Worm (Caenorhabditis elegans) whole organism, L2 larva: ENCODE measurements around the gene mig-22.

Experiments
- C34F6.9 ChIP-seq: fragments of 150-350 bp; optimal IDR thresholded peaks from 2 replicates; lab custom pipeline; 2014; ENCODE audit warnings: missing biosample characterization, missing genetic modification characterization
- F13H6.1 ChIP-seq: sonication (generic microtip); optimal IDR thresholded peaks from 2 replicates; lab custom pipeline; 2016; ENCODE audit warnings: missing genetic modification characterization, missing compliant biosample characterization
- R02D3.7 ChIP-seq: fragments of 150-350 bp; optimal IDR thresholded peaks from 2 replicates; lab custom pipeline; 2014; ENCODE audit warnings: missing biosample characterization, missing genetic modification characterization
- Y55F3AM.14 ChIP-seq: fragments of 200-800 bp; sonication (Bioruptor generic); optimal IDR thresholded peaks from 2 replicates; lab custom pipeline; 2018; ENCODE audit warnings: mild to moderate bottlenecking, missing genetic modification characterization, missing compliant biosample characterization
- ZK546.5 ChIP-seq: sonication (generic microtip); optimal IDR thresholded peaks from 2 replicates; lab custom pipeline; 2017; ENCODE audit warnings: missing biosample characterization, missing genetic modification characterization
- alr-1 ChIP-seq: fragments of 150-350 bp; optimal IDR thresholded peaks from 2 replicates; lab custom pipeline; 2014; ENCODE audit warnings: missing biosample characterization, missing genetic modification characterization
- aly-2 ChIP-seq: fragments of 150-350 bp; optimal IDR thresholded peaks from 2 replicates; lab custom pipeline; 2014; ENCODE audit warnings: missing biosample characterization, missing genetic modification characterization
- ama-1 ChIP-seq: fragments of 150-350 bp; optimal IDR thresholded peaks from 2 replicates; lab custom pipeline; 2018; ENCODE audit warnings: inconsistent platforms
- blmp-1 ChIP-seq: sonication (generic microtip); optimal IDR thresholded peaks from 2 replicates; lab custom pipeline; 2017; ENCODE audit warnings: missing genetic modification characterization, mild to moderate bottlenecking, missing compliant biosample characterization, antibody characterized with exemption, moderate library complexity; ENCODE audit not compliant: insufficient read depth
- ceh-16 ChIP-seq: fragments of 150-350 bp; optimal IDR thresholded peaks from 2 replicates; lab custom pipeline; 2014; ENCODE audit warnings: missing biosample characterization, missing genetic modification characterization
- ceh-82 ChIP-seq: fragments of 150-350 bp; optimal IDR thresholded peaks from 2 replicates; lab custom pipeline; 2014; ENCODE audit warnings: missing biosample characterization, missing genetic modification characterization
- crh-2 ChIP-seq: sonication (generic microtip); optimal IDR thresholded peaks from 2 replicates; lab custom pipeline; 2017; ENCODE audit warnings: missing biosample characterization, missing genetic modification characterization
- dmd-4 ChIP-seq: sonication (generic microtip); optimal IDR thresholded peaks from 2 replicates; lab custom pipeline; 2017; ENCODE audit warnings: missing biosample characterization, missing genetic modification characterization
- egl-27 ChIP-seq: sonication (generic microtip); optimal IDR thresholded peaks from 3 replicates; lab custom pipeline; 2017; ENCODE audit warnings: missing biosample characterization, missing genetic modification reagents, missing genetic modification characterization
- elt-1 ChIP-seq: fragments of 150-350 bp; optimal IDR thresholded peaks from 2 replicates; lab custom pipeline; 2014; ENCODE audit warnings: missing biosample characterization, missing genetic modification characterization
- elt-3 ChIP-seq: sonication (generic microtip); optimal IDR thresholded peaks from 2 replicates; lab custom pipeline; 2017; ENCODE audit warnings: missing biosample characterization, missing genetic modification characterization
- fos-1 ChIP-seq: fragments of 150-350 bp; optimal IDR thresholded peaks from 2 replicates; lab custom pipeline; 2014; ENCODE audit warnings: missing biosample characterization, missing genetic modification characterization
- gmeb-1 ChIP-seq: fragments of 150-350 bp; optimal IDR thresholded peaks from 2 replicates; lab custom pipeline; 2014; ENCODE audit warnings: missing biosample characterization, missing genetic modification characterization
- lin-11 ChIP-seq: fragments of 150-350 bp; sonication (generic microtip); optimal IDR thresholded peaks from 2 replicates; lab custom pipeline; 2014; ENCODE audit warnings: missing biosample characterization, missing genetic modification characterization, inconsistent platforms, mixed read lengths
- lin-13 ChIP-seq: fragments of 150-350 bp; optimal IDR thresholded peaks from 2 replicates; lab custom pipeline; 2014; ENCODE audit warnings: missing biosample characterization, missing genetic modification reagents, missing genetic modification characterization
- lin-39 ChIP-seq: fragments of 150-350 bp; optimal IDR thresholded peaks from 2 replicates; lab custom pipeline; 2014; ENCODE audit warnings: missing biosample characterization, missing genetic modification reagents, missing genetic modification characterization
- lsy-2 ChIP-seq, 2 experiments: fragments of 150-350 bp in 1 of 2; sonication (generic microtip) in 1 of 2; optimal IDR thresholded peaks; 2 replicates each; lab custom pipeline; 2014 to 2017; ENCODE audit warnings: missing biosample characterization in 2 of 2, missing genetic modification characterization in 2 of 2
- mab-5 ChIP-seq: fragments of 150-350 bp; optimal IDR thresholded peaks from 2 replicates; lab custom pipeline; 2014; ENCODE audit warnings: missing biosample characterization, missing genetic modification characterization
- mbf-1 ChIP-seq: sonication (generic microtip); optimal IDR thresholded peaks from 2 replicates; lab custom pipeline; 2017; ENCODE audit warnings: missing biosample characterization, missing genetic modification characterization
- mdl-1 ChIP-seq, 2 experiments: fragments of 150-350 bp in 1 of 2; sonication (generic microtip) in 1 of 2; optimal IDR thresholded peaks; 2 replicates each; lab custom pipeline; 2017; ENCODE audit warnings: missing biosample characterization in 2 of 2, missing genetic modification characterization in 2 of 2
- nhr-10 ChIP-seq: sonication (generic microtip); optimal IDR thresholded peaks from 2 replicates; lab custom pipeline; 2017; ENCODE audit warnings: missing biosample characterization, missing genetic modification characterization
- nhr-11 ChIP-seq: fragments of 150-350 bp; optimal IDR thresholded peaks from 2 replicates; lab custom pipeline; 2014; ENCODE audit warnings: missing biosample characterization, missing genetic modification characterization
- nhr-12 ChIP-seq: fragments of 150-350 bp; optimal IDR thresholded peaks from 2 replicates; lab custom pipeline; 2014; ENCODE audit warnings: missing biosample characterization, missing genetic modification characterization
- nhr-129 ChIP-seq: fragments of 150-350 bp; optimal IDR thresholded peaks from 2 replicates; lab custom pipeline; 2014; ENCODE audit warnings: missing biosample characterization, missing genetic modification characterization
- nhr-21 ChIP-seq: fragments of 150-350 bp; optimal IDR thresholded peaks from 2 replicates; lab custom pipeline; 2014; ENCODE audit warnings: missing biosample characterization, missing genetic modification characterization
- nhr-23 ChIP-seq: fragments of 150-350 bp; optimal IDR thresholded peaks from 2 replicates; lab custom pipeline; 2014; ENCODE audit warnings: missing biosample characterization, missing genetic modification reagents, missing genetic modification characterization
- nhr-237 ChIP-seq: fragments of 150-350 bp; optimal IDR thresholded peaks from 2 replicates; lab custom pipeline; 2014; ENCODE audit warnings: missing biosample characterization, missing genetic modification characterization
- nhr-25 ChIP-seq: fragments of 150-350 bp; sonication (generic microtip); optimal IDR thresholded peaks from 3 replicates; lab custom pipeline; 2014; ENCODE audit warnings: missing biosample characterization, missing genetic modification characterization
- nhr-6 ChIP-seq: fragments of 150-350 bp; optimal IDR thresholded peaks from 2 replicates; lab custom pipeline; 2014; ENCODE audit warnings: missing biosample characterization, missing genetic modification characterization
- nhr-77 ChIP-seq: fragments of 150-350 bp; optimal IDR thresholded peaks from 2 replicates; lab custom pipeline; 2014; ENCODE audit warnings: missing biosample characterization, missing genetic modification characterization
- peb-1 ChIP-seq: fragments of 150-350 bp; optimal IDR thresholded peaks from 2 replicates; lab custom pipeline; 2014; ENCODE audit warnings: missing biosample characterization, missing genetic modification characterization
- sem-4 ChIP-seq: fragments of 150-350 bp; optimal IDR thresholded peaks from 2 replicates; lab custom pipeline; 2014; ENCODE audit warnings: missing biosample characterization, missing genetic modification reagents, missing genetic modification characterization
- skn-1 ChIP-seq: sonication (generic microtip); optimal IDR thresholded peaks from 2 replicates; lab custom pipeline; 2017; ENCODE audit warnings: missing biosample characterization, missing genetic modification characterization
- sma-3 ChIP-seq: sonication (generic microtip); optimal IDR thresholded peaks from 2 replicates; lab custom pipeline; 2016; ENCODE audit warnings: missing genetic modification reagents, missing genetic modification characterization, missing compliant biosample characterization
- sma-9 ChIP-seq, 2 experiments: fragments of 150-350 bp in 1 of 2; sonication (generic microtip) in 1 of 2; optimal IDR thresholded peaks; 2 replicates each; lab custom pipeline; 2014 to 2016; ENCODE audit warnings: missing genetic modification characterization in 2 of 2, mild to moderate bottlenecking in 1 of 2, missing biosample characterization in 1 of 2, missing compliant biosample characterization in 1 of 2, missing genetic modification reagents in 1 of 2, moderate library complexity in 1 of 2
- snpc-4 ChIP-seq: fragments of 150-350 bp; optimal IDR thresholded peaks from 2 replicates; lab custom pipeline; 2014; ENCODE audit warnings: missing biosample characterization, missing genetic modification characterization
- unc-39 ChIP-seq: fragments of 150-350 bp; optimal IDR thresholded peaks from 2 replicates; lab custom pipeline; 2014; ENCODE audit warnings: missing biosample characterization, missing genetic modification characterization
- unc-55 ChIP-seq: fragments of 150-350 bp; sonication (generic microtip); optimal IDR thresholded peaks from 3 replicates; lab custom pipeline; 2014; ENCODE audit warnings: missing biosample characterization, missing genetic modification reagents, missing genetic modification characterization
- unc-62 ChIP-seq: fragments of 150-350 bp; optimal IDR thresholded peaks from 2 replicates; lab custom pipeline; 2014; ENCODE audit warnings: missing biosample characterization, missing genetic modification reagents, missing genetic modification characterization
- zag-1 ChIP-seq: fragments of 150-350 bp; optimal IDR thresholded peaks from 2 replicates; lab custom pipeline; 2014; ENCODE audit warnings: missing biosample characterization, missing genetic modification characterization
- ztf-1 ChIP-seq: fragments of 200-800 bp; sonication (Bioruptor generic); conservative IDR thresholded peaks from 2 replicates; pipeline ENCODE4 v1.3.6; 2022; ENCODE audit warnings: missing genetic modification characterization, missing compliant biosample characterization
- ztf-11 ChIP-seq: sonication (generic microtip); optimal IDR thresholded peaks from 2 replicates; lab custom pipeline; 2017; ENCODE audit warnings: missing biosample characterization, missing genetic modification characterization
- ztf-4 ChIP-seq: fragments of 150-350 bp; optimal IDR thresholded peaks from 2 replicates; lab custom pipeline; 2014; ENCODE audit warnings: missing biosample characterization, missing genetic modification characterization

mig-22 gene

DNA sequence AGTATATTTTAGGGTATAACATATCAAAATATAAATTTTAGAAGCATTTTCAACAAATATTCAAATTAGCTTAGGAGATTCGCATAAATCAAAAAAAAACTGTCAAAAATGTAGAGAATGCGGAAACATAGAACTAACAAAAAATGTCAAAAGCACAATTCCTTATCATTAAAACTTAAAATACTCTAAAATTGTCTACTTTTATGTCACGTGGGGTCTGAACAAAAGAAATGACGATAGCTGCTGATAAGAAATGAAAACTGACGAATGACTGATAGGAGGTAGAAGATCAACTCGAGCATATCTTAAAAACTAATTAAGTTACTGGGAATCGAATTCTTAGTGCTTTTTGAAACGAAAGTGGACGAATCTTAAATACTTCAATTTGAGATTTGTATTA lies 33.5 kb downstream of the mig-22 start:
- TF ChIP-seq mbf-1 (no peak), nhr-25 (tag; lab: Kevin White, UChicago) (no peak), R02D3.7 (no peak), blmp-1 (no peak), lin-11 (no peak), dmd-4 (no peak), fos-1 (tag; lab: Kevin White, UChicago) (peak; percentile 61), unc-39 (tag; lab: Kevin White, UChicago) (no peak), crh-2 (tag; lab: Kevin White, UChicago) (peak; percentile 43), sma-9 (GFP tag; optimal IDR thresholded peaks at IDR 0.05; lab: Kevin White, UChicago) (peak; percentile 94), sma-9 (tag; optimal IDR thresholded peaks at IDR 0.05; lab: Kevin White, UChicago) (no peak), aly-2 (tag; lab: Kevin White, UChicago) (no peak), gmeb-1 (tag; lab: Kevin White, UChicago) (peak; percentile 57), nhr-21 (no peak), ztf-1 (no peak), ZK546.5 (no peak), ztf-11 (tag; lab: Kevin White, UChicago) (no peak), nhr-10 (tag; lab: Kevin White, UChicago) (no peak), mdl-1 (tag; optimal IDR thresholded peaks at IDR 0.05; lab: Kevin White, UChicago) (peak; percentile 34 to 56), C34F6.9 (tag; lab: Kevin White, UChicago) (no peak), unc-62 (GFP tag; lab: Kevin White, UChicago) (no peak), ztf-4 (tag; lab: Kevin White, UChicago) (no peak)

DNA sequence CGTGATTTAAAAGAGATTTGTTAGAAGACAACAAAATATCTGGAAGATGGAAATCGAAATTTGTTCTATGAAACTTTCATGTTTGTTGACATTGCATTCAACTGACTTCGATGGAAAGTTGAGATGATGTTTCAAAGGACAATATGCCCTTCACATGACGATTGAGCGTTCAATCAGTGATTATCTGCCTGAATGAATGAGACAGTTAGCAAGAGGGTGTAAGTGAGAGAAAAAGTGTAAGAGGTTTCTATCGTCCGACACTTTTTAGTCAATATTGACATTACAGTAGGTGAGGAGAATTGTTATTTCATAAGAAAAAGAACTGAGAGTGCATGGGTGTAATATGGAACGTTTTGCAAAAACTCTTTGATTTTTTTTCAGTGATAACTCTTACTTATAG lies 33.9 kb downstream of the mig-22 start:
- TF ChIP-seq nhr-12 = no peak
- TF ChIP-seq sma-9 (GFP tag; optimal IDR thresholded peaks at IDR 0.05; lab: Kevin White, UChicago) = peak; percentile 76
- TF ChIP-seq sma-9 (tag; optimal IDR thresholded peaks at IDR 0.05; lab: Kevin White, UChicago) = no peak
- TF ChIP-seq sem-4 (tag; lab: Kevin White, UChicago) = no peak
- no peak for TF ChIP-seq nhr-237 (tag; lab: Kevin White, UChicago)
- TF ChIP-seq nhr-6 (tag; lab: Kevin White, UChicago) = peak; percentile 38
- TF ChIP-seq dmd-4 = no peak
- TF ChIP-seq egl-27 (tag; lab: Kevin White, UChicago) = no peak
- TF ChIP-seq unc-62 (GFP tag; lab: Kevin White, UChicago) = no peak
- no peak for TF ChIP-seq snpc-4 (tag; lab: Kevin White, UChicago)
- TF ChIP-seq lin-39 = no peak
- no peak for TF ChIP-seq unc-55
- no peak for TF ChIP-seq nhr-25 (tag; lab: Kevin White, UChicago)
- TF ChIP-seq ama-1 = no peak
- no peak for TF ChIP-seq unc-39 (tag; lab: Kevin White, UChicago)
- TF ChIP-seq crh-2 (tag; lab: Kevin White, UChicago) = peak; percentile 34
- TF ChIP-seq lsy-2 (tag; optimal IDR thresholded peaks at IDR 0.05; lab: Kevin White, UChicago) = peak in 1 of 2 experiments; percentile 15
- TF ChIP-seq nhr-11 (tag; lab: Kevin White, UChicago) = no peak
- no peak for TF ChIP-seq mdl-1 (tag; optimal IDR thresholded peaks at IDR 0.05; lab: Kevin White, UChicago)
- no peak for TF ChIP-seq nhr-77
- no peak for TF ChIP-seq ztf-4 (tag; lab: Kevin White, UChicago)
- no peak for TF ChIP-seq ceh-82 (tag; lab: Kevin White, UChicago)
- no peak for TF ChIP-seq elt-1 (tag; lab: Kevin White, UChicago)
- no peak for TF ChIP-seq gmeb-1 (tag; lab: Kevin White, UChicago)
- TF ChIP-seq ZK546.5 = no peak
- no peak for TF ChIP-seq mab-5 (tag; lab: Kevin White, UChicago)
- no peak for TF ChIP-seq nhr-21
- TF ChIP-seq peb-1 (tag; lab: Kevin White, UChicago) = no peak
- TF ChIP-seq alr-1 (tag; lab: Kevin White, UChicago) = no peak
- TF ChIP-seq aly-2 (tag; lab: Kevin White, UChicago) = no peak
- peak; percentile 21 for TF ChIP-seq fos-1 (tag; lab: Kevin White, UChicago)
- TF ChIP-seq lin-13 (GFP tag; lab: Kevin White, UChicago) = no peak
- no peak for TF ChIP-seq R02D3.7
- TF ChIP-seq elt-3 (tag; lab: Kevin White, UChicago) = no peak
- no peak for TF ChIP-seq nhr-10 (tag; lab: Kevin White, UChicago)
- TF ChIP-seq ceh-16 (tag; lab: Kevin White, UChicago) = no peak
- no peak for TF ChIP-seq zag-1 (tag; lab: Kevin White, UChicago)
- TF ChIP-seq skn-1 (tag; lab: Kevin White, UChicago) = no peak
- TF ChIP-seq blmp-1 = peak; percentile 55
- TF ChIP-seq sma-3 = no peak
- TF ChIP-seq C34F6.9 (tag; lab: Kevin White, UChicago) = no peak
- TF ChIP-seq lin-11 = no peak
- TF ChIP-seq nhr-23 = no peak
- no peak for TF ChIP-seq ztf-1
- no peak for TF ChIP-seq Y55F3AM.14
- TF ChIP-seq ztf-11 (tag; lab: Kevin White, UChicago) = no peak
- TF ChIP-seq mbf-1 = no peak
- TF ChIP-seq F13H6.1 (tag; lab: Kevin White, UChicago) = peak; percentile 5
- TF ChIP-seq nhr-129 (tag; lab: Kevin White, UChicago) = peak; percentile 75
